Fruit fly (Drosophila melanogaster): ENCODE data around the gene CG9312.

Gene CG9312

DNA sequence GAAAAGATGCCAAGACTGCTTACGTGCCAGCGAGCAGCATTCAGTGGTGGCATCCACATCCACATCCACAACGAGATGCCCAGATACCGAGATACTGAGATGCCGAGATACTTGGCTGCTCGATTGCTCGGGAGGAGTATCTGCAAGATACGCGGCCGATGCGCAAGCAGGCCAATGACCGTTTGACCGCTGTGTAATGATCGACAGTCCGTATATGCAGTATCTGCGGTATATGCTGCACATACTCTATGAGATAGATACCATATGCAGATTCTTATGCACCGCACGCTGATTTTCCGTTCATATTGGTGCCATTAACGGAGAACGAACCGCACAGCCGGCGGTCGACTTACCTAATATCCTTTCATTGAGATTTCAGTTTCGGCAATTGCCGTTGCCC is 43.7 kb downstream of the CG9312 start:
- TF ChIP-seq CG15479 (GFP tag; optimal IDR thresholded peaks at IDR 0.05) = peak; percentile 79
- no peak for TF ChIP-seq kni (GFP tag; optimal IDR thresholded peaks at IDR 0.05)
- peak; percentile 76 for TF ChIP-seq twi (tag; optimal IDR thresholded peaks at IDR 0.05)

dm6 chr3R:13810308-13810707 is 44.8 kb downstream of the CG9312 start:
- TF ChIP-seq otp (GFP tag; IDR thresholded peaks at IDR 0.05) (no peak), CG11456 (GFP tag; IDR thresholded peaks at IDR 0.05) (no peak), danr (GFP tag; IDR thresholded peaks at IDR 0.05) (no peak), CG13424 (tag; optimal IDR thresholded peaks at IDR 0.05) (no peak)

dm6 chr3R:13811737-13812136 is 46.2 kb downstream of the CG9312 start:
- TF ChIP-seq cad (GFP tag; optimal IDR thresholded peaks at IDR 0.05) (peak; percentile 60), sqz (GFP tag; optimal IDR thresholded peaks at IDR 0.05) (no peak), Hsf (GFP tag; optimal IDR thresholded peaks at IDR 0.05) (no peak), dan (GFP tag; IDR thresholded peaks at IDR 0.05) (no peak), CG4424 (GFP tag; optimal IDR thresholded peaks at IDR 0.05) (no peak), YL-1 (GFP tag; optimal IDR thresholded peaks at IDR 0.05) (no peak), dati (GFP tag; IDR thresholded peaks at IDR 0.05) (no peak), CG17802 (tag; optimal IDR thresholded peaks at IDR 0.05) (no peak), Bgb (GFP tag; IDR thresholded peaks at IDR 0.05; ENCODE audit: partially characterized antibody) (no peak), CG15073 (GFP tag; optimal IDR thresholded peaks at IDR 0.05) (no peak), Doc3 (GFP tag; IDR thresholded peaks at IDR 0.05; ENCODE audit: partially characterized antibody) (no peak), B-H1 (GFP tag; IDR thresholded peaks at IDR 0.05) (no peak), tll (GFP tag; optimal IDR thresholded peaks at IDR 0.05) (peak in 1 of 2 experiments; percentile 95), Lim3 (GFP tag; IDR thresholded peaks at IDR 0.05) (no peak), jumu (GFP tag; optimal IDR thresholded peaks at IDR 0.05) (no peak), zen (tag; optimal IDR thresholded peaks at IDR 0.05) (peak; percentile 94), CG6765 (GFP tag; optimal IDR thresholded peaks at IDR 0.05) (no peak), CG17829 (tag; optimal IDR thresholded peaks at IDR 0.05) (no peak), CG8765 (GFP tag; IDR thresholded peaks at IDR 0.05) (no peak), wdn (GFP tag; IDR thresholded peaks at IDR 0.05) (no peak), CG13424 (tag; optimal IDR thresholded peaks at IDR 0.05) (no peak), CG11093 (GFP tag; IDR thresholded peaks at IDR 0.05) (no peak), CG4282 (GFP tag; optimal IDR thresholded peaks at IDR 0.05) (no peak)

DNA sequence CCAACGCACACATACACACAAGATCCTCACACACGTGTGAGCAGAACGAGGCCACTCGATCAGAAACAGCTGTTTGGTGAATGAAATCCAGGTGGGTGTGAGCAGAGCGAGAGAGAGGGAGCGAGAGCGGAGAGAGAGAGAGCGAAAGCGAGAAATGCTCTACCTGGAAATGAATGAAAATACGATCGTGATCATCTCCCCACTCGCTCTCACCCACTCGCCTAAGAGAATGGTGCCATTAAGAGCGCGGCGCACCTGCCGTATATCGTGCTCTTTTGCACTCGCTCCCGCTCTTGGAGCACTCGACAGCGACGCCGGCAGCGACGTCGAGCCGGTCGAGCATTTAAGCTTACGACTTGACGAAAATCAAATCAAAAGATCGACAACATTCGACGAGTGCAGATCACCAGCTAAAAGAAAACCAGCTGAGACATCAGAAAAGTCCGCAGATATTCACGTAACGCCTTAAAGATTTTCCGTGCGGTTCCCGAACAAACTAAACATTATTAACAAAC is 47.2 kb downstream of the CG9312 start, which contains the start of the genes tal-1A, tal-2A, tal-3A and tal-AA:
Gene tal-1A, plus strand, starts transcription at position 374 of the 515 bp plus-strand sequence.
Gene tal-2A, plus strand, starts transcription at position 374 of the 515 bp plus-strand sequence.
Gene tal-3A, plus strand, starts transcription at position 374 of the 515 bp plus-strand sequence.
Gene tal-AA, plus strand, starts transcription at position 374 of the 515 bp plus-strand sequence.
- TF ChIP-seq yki (optimal IDR thresholded peaks at IDR 0.05) = peak; percentile 99
- 0 out of 2 replicates have a peak, but pooled peaks have one; percentile 32 for TF ChIP-seq sens-2 (GFP tag; IDR thresholded peaks at IDR 0.05)
- TF ChIP-seq chm (GFP tag; IDR thresholded peaks at IDR 0.05) = peak; percentile 84
- peak; percentile 52 for TF ChIP-seq CG12769 (tag; optimal IDR thresholded peaks at IDR 0.05)
- TF ChIP-seq CG3847 (GFP tag; IDR thresholded peaks at IDR 0.05) = peak; percentile 49
- no peak for TF ChIP-seq p53 (GFP tag; optimal IDR thresholded peaks at IDR 0.05)
- no peak for TF ChIP-seq hkb (optimal IDR thresholded peaks at IDR 0.05)
- TF ChIP-seq hkb (GFP tag; IDR thresholded peaks at IDR 0.05) = peak; percentile 54
- TF ChIP-seq onecut (GFP tag; IDR thresholded peaks at IDR 0.05) = 0 out of 2 replicates have a peak, but pooled peaks have one; percentile 11
- no peak for TF ChIP-seq chn (GFP tag; optimal IDR thresholded peaks at IDR 0.05)
- TF ChIP-seq CG11560 (tag; IDR thresholded peaks at IDR 0.05) = no peak
- TF ChIP-seq Xrp1 (GFP tag; IDR thresholded peaks at IDR 0.05) = peak; percentile 45
- TF ChIP-seq Sry-β (GFP tag; optimal IDR thresholded peaks at IDR 0.05) = no peak
- TF ChIP-seq dati (GFP tag; IDR thresholded peaks at IDR 0.05) = no peak
- TF ChIP-seq sr (GFP tag; IDR thresholded peaks at IDR 0.05) = peak; percentile 75; the same call in 2 of the 3 replicates
- peak; percentile 53 for TF ChIP-seq CG6813 (GFP tag; optimal IDR thresholded peaks at IDR 0.05)
- peak; percentile 96 to 99 for TF ChIP-seq Trl (optimal IDR thresholded peaks at IDR 0.05)
- peak; percentile 30 for TF ChIP-seq Trl (GFP tag; optimal IDR thresholded peaks at IDR 0.05)
- peak; percentile 77 for TF ChIP-seq cg (GFP tag; optimal IDR thresholded peaks at IDR 0.05)
- 0 out of 2 replicates have a peak, but pooled peaks have one; percentile 24 for TF ChIP-seq aop (GFP tag; IDR thresholded peaks at IDR 0.05)
- TF ChIP-seq CG12071 (GFP tag; optimal IDR thresholded peaks at IDR 0.05) = peak; percentile 6

All from whole organism, embryonic.